Comparison of ENCODE assay signal across 2 worm cellular contexts in the genomic region with DNA sequence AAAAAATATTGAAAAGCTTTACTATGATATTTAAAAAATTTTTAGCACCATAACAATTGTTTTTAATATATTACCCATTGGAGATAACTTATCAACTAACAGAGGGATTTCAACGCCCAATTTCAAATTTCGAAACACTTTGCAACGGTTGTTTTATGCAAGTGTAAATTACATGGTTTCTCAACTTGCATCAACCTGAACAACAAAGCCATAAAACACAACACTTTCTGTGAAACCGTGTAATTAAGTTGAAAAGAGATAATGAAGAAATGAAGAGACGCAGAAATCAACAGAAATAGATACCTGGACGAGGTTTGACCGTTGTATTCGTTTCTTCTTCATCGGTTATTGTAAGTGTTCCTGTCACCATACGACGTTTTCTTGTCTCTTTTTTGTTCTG.
TF ChIP-seq lines count a peak whose summit lies in the region.

cpin-1 (plus strand) TSS at position 301 of the 400 bp plus-strand sequence.

TF ChIP-seq in whole organism, L1 larva, 84 proteins besides CTCF, POLR2A, EP300 and RAD21:
- no peak for TF ChIP-seq efl-1 (optimal IDR thresholded peaks at IDR 0.05; lab: Kevin White, UChicago)
- TF ChIP-seq efl-1 (GFP tag; optimal IDR thresholded peaks at IDR 0.05 in 1 of 2; lab: Kevin White, UChicago), result peak in 1 of 2 experiments; percentile 89
- peak; percentile 18 for TF ChIP-seq blmp-1 (tag; optimal IDR thresholded peaks at IDR 0.05; lab: Kevin White, UChicago)
- TF ChIP-seq ceh-63 (GFP tag; optimal IDR thresholded peaks at IDR 0.05; lab: Kevin White, UChicago), result no peak
- TF ChIP-seq mef-2 (tag; optimal IDR thresholded peaks at IDR 0.05; lab: Kevin White, UChicago), result no peak

TF ChIP-seq in whole organism, L3 larva, 47 proteins besides CTCF, POLR2A, EP300 and RAD21:
- no peak for TF ChIP-seq nhr-67 (tag; optimal IDR thresholded peaks at IDR 0.05; lab: Kevin White, UChicago)
- no peak for TF ChIP-seq fos-1 (tag; optimal IDR thresholded peaks at IDR 0.05; lab: Kevin White, UChicago)
- TF ChIP-seq lin-15B (tag; optimal IDR thresholded peaks at IDR 0.05; lab: Kevin White, UChicago), result no peak
- TF ChIP-seq daf-12 (tag; optimal IDR thresholded peaks at IDR 0.05; lab: Kevin White, UChicago), result no peak
- TF ChIP-seq ceh-16 (tag; optimal IDR thresholded peaks at IDR 0.05; lab: Kevin White, UChicago), result no peak
- TF ChIP-seq nhr-25 (tag; optimal IDR thresholded peaks at IDR 0.05; lab: Kevin White, UChicago), result peak; percentile 3
- TF ChIP-seq hmg-11 (tag; optimal IDR thresholded peaks at IDR 0.05; lab: Kevin White, UChicago), result no peak
